Worm (Caenorhabditis elegans): Measurements from ENCODE around the gene math-19.

DNA sequence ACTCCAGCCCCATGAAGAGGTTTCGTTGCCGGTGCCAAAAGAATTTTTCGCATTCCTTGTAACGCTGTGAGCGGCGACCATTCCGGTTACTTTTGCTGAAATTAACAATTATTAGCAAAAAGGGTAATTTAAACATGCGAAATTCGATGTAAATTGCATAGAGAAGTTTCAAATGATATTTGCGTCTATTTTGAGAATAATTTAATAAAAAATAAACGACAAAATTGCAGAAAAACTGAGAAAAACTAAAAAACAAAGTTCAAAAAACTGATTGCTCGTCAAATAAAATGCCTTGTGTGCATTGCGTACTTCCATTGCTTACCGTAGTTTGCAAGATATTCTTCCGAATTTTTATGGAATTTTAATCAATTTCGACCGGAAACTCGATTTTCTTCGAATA, 46.8 kb downstream of the math-19 start, which contains the start of gene bath-24:
- TF ChIP-seq ZK546.5 (tag; optimal IDR thresholded peaks at IDR 0.05), result no peak
- TF ChIP-seq lin-15B (tag; optimal IDR thresholded peaks at IDR 0.05), result no peak
- TF ChIP-seq unc-39 (tag; optimal IDR thresholded peaks at IDR 0.05), result no peak
- TF ChIP-seq snpc-4 (tag; optimal IDR thresholded peaks at IDR 0.05), result no peak
- no peak for TF ChIP-seq mdl-1 (tag; optimal IDR thresholded peaks at IDR 0.05)

Data from whole organism, L3 larva.